Worm (Caenorhabditis elegans) whole organism, L2 larva: ENCODE data around the gene col-132.

ENCODE experiments used
- blmp-1 ChIP-seq: sonication (generic microtip); optimal IDR thresholded peaks from 2 replicates; lab custom pipeline; 2017; ENCODE audit warnings: missing genetic modification characterization, mild to moderate bottlenecking, missing compliant biosample characterization, antibody characterized with exemption, moderate library complexity; ENCODE audit not compliant: insufficient read depth
- dmd-4 ChIP-seq: sonication (generic microtip); optimal IDR thresholded peaks from 2 replicates; lab custom pipeline; 2017; ENCODE audit warnings: missing biosample characterization, missing genetic modification characterization
- snpc-4 ChIP-seq: fragments of 150-350 bp; optimal IDR thresholded peaks from 2 replicates; lab custom pipeline; 2014; ENCODE audit warnings: missing biosample characterization, missing genetic modification characterization
- zag-1 ChIP-seq: fragments of 150-350 bp; optimal IDR thresholded peaks from 2 replicates; lab custom pipeline; 2014; ENCODE audit warnings: missing biosample characterization, missing genetic modification characterization
- ztf-4 ChIP-seq: fragments of 150-350 bp; optimal IDR thresholded peaks from 2 replicates; lab custom pipeline; 2014; ENCODE audit warnings: missing biosample characterization, missing genetic modification characterization

DNA sequence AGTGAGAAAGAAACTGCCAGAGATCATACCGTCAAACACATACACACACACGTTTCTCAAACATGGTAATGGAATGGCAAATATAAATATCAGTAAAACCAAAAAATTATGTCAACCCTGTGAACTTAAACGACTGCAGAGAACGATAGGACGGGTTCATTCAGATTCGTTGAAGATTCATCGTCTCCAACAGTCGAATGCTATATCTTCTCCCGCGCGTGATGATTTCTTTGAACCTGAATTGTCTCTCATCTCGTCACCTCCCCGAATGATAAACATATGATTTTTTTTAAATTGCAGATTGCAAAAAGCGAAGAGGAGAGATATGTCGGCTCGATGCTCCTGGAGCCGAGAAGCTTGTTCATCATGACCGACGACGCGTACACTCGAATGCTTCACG is 20.0 kb upstream of the col-132 start:
- no peak for TF ChIP-seq blmp-1 (tag; lab: Kevin White, UChicago)
- TF ChIP-seq ztf-4, result no peak
- TF ChIP-seq dmd-4, result no peak
- no peak for TF ChIP-seq snpc-4 (tag; lab: Kevin White, UChicago)
- TF ChIP-seq zag-1 (tag; lab: Kevin White, UChicago), result no peak
